Worm (Caenorhabditis elegans) whole organism, L1 larva: ENCODE results near the gene F21F8.5.
A peak's percentile ranks its signal among the peaks of the same experiment; 100 is the strongest.

ENCODE experiments used
- F16B12.6 ChIP-seq: fragments of 150-350 bp; optimal IDR thresholded peaks from 2 replicates; lab custom pipeline; 2014; ENCODE audit warnings: missing biosample characterization, missing genetic modification characterization
- Y116A8C.19 ChIP-seq: sonication (generic microtip); optimal IDR thresholded peaks from 2 replicates; lab custom pipeline; 2016; ENCODE audit warnings: missing compliant biosample characterization, missing genetic modification characterization, borderline replicate concordance
- aha-1 ChIP-seq: fragments of 150-350 bp; optimal IDR thresholded peaks from 2 replicates; lab custom pipeline; 2014; ENCODE audit warnings: missing biosample characterization, missing genetic modification characterization
- alr-1 ChIP-seq: fragments of 200-800 bp; sonication (Bioruptor generic); optimal IDR thresholded peaks from 2 replicates; lab custom pipeline; 2018; ENCODE audit warnings: borderline replicate concordance, mild to moderate bottlenecking, missing genetic modification characterization, missing compliant biosample characterization
- aly-2 ChIP-seq: fragments of 150-350 bp; optimal IDR thresholded peaks from 2 replicates; lab custom pipeline; 2014; ENCODE audit warnings: missing biosample characterization, missing genetic modification characterization
- ama-1 ChIP-seq: fragments of 150-350 bp; optimal IDR thresholded peaks from 2 replicates; lab custom pipeline; 2014
- blmp-1 ChIP-seq: fragments of 150-350 bp; optimal IDR thresholded peaks from 2 replicates; lab custom pipeline; 2014; ENCODE audit warnings: missing biosample characterization, missing genetic modification characterization
- ceh-90 ChIP-seq: sonication (generic microtip); optimal IDR thresholded peaks from 2 replicates; lab custom pipeline; 2016; ENCODE audit warnings: missing genetic modification characterization, missing compliant biosample characterization
- ces-1 ChIP-seq: fragments of 150-350 bp; optimal IDR thresholded peaks from 2 replicates; lab custom pipeline; 2014; ENCODE audit warnings: missing biosample characterization, missing genetic modification reagents, missing genetic modification characterization
- dpl-1 ChIP-seq, 3 experiments: fragments of 150-350 bp in 2 of 3; sonication (generic microtip) in 1 of 3; optimal IDR thresholded peaks; 2 replicates each; lab custom pipeline; 2014 to 2017; ENCODE audit warnings: missing biosample characterization in 3 of 3, missing genetic modification characterization in 3 of 3, missing genetic modification reagents in 3 of 3
- efl-1 ChIP-seq, 4 experiments: fragments of 150-350 bp; optimal IDR thresholded peaks in 3 of 4; peaks in 1 of 4; 1 replicate in 1 of 4; 2 replicates in 3 of 4; lab custom pipeline; 2014; ENCODE audit warnings: missing biosample characterization in 2 of 4, missing genetic modification characterization in 2 of 4, missing genetic modification reagents in 2 of 4
- efl-3 ChIP-seq: fragments of 200-800 bp; sonication (Bioruptor generic); optimal IDR thresholded peaks from 2 replicates; lab custom pipeline; 2018; ENCODE audit warnings: mild to moderate bottlenecking, missing genetic modification characterization, missing compliant biosample characterization
- egl-13 ChIP-seq: sonication (generic microtip); optimal IDR thresholded peaks from 2 replicates; lab custom pipeline; 2016; ENCODE audit warnings: missing genotype, missing genetic modification reagents, missing genetic modification characterization, missing compliant biosample characterization
- egl-27 ChIP-seq, 2 experiments: fragments of 150-350 bp in 1 of 2; sonication (generic microtip); optimal IDR thresholded peaks; 3 replicates each; lab custom pipeline; 2017 to 2018; ENCODE audit warnings: missing biosample characterization in 2 of 2, missing genetic modification characterization in 2 of 2, missing genetic modification reagents in 2 of 2
- elt-2 ChIP-seq: sonication (generic microtip); optimal IDR thresholded peaks from 2 replicates; lab custom pipeline; 2016; ENCODE audit warnings: missing genetic modification characterization, mild to moderate bottlenecking, inconsistent platforms, missing compliant biosample characterization, missing genetic modification reagents
- elt-3 ChIP-seq, 6 experiments: fragments of 150-350 bp in 1 of 6; sonication (generic microtip); optimal IDR thresholded peaks; 2 replicates each; lab custom pipeline; 2017 to 2018; ENCODE audit warnings: missing biosample characterization in 6 of 6, missing genetic modification characterization in 6 of 6, inconsistent platforms in 1 of 6
- ets-5 ChIP-seq: fragments of 200-800 bp; sonication (Bioruptor generic); IDR thresholded peaks from 2 replicates; pipeline ENCODE4 v1.3.6; 2022; ENCODE audit warnings: missing genetic modification characterization, missing compliant biosample characterization
- fkh-10 ChIP-seq: sonication (generic microtip); optimal IDR thresholded peaks from 2 replicates; lab custom pipeline; 2017; ENCODE audit warnings: missing biosample characterization, missing genetic modification reagents, missing genetic modification characterization
- fos-1 ChIP-seq: fragments of 150-350 bp; optimal IDR thresholded peaks from 2 replicates; lab custom pipeline; 2014; ENCODE audit warnings: missing biosample characterization, missing genetic modification characterization
- isw-1 ChIP-seq: fragments of 200-800 bp; sonication (Bioruptor generic); IDR thresholded peaks from 2 replicates; pipeline ENCODE4 v1.3.6; 2022; ENCODE audit warnings: missing genetic modification characterization, missing compliant biosample characterization
- jun-1 ChIP-seq: fragments of 150-350 bp; optimal IDR thresholded peaks from 2 replicates; lab custom pipeline; 2014; ENCODE audit warnings: missing biosample characterization, missing genetic modification reagents, missing genetic modification characterization
- lin-14 ChIP-seq: fragments of 200-800 bp; sonication (Bioruptor generic); optimal IDR thresholded peaks from 2 replicates; lab custom pipeline; 2018; ENCODE audit warnings: mild to moderate bottlenecking, missing genetic modification characterization, moderate library complexity, missing compliant biosample characterization
- lin-15B ChIP-seq: fragments of 150-350 bp; sonication (generic microtip); optimal IDR thresholded peaks from 3 replicates; lab custom pipeline; 2014; ENCODE audit warnings: missing biosample characterization, missing genetic modification characterization
- lin-35 ChIP-seq, 2 experiments: fragments of 150-350 bp; optimal IDR thresholded peaks; 2 replicates each; lab custom pipeline; 2014; ENCODE audit warnings: missing biosample characterization in 2 of 2, missing genetic modification characterization in 2 of 2, missing genetic modification reagents in 2 of 2
- lin-39 ChIP-seq: fragments of 150-350 bp; optimal IDR thresholded peaks from 2 replicates; lab custom pipeline; 2014; ENCODE audit warnings: missing biosample characterization, missing genetic modification reagents, missing genetic modification characterization
- lir-3 ChIP-seq: sonication (generic microtip); optimal IDR thresholded peaks from 2 replicates; lab custom pipeline; 2016; ENCODE audit warnings: mild to moderate bottlenecking, missing genetic modification characterization, moderate library complexity, missing compliant biosample characterization; ENCODE audit not compliant: poor library complexity
- mdl-1 ChIP-seq, 2 experiments: fragments of 150-350 bp; optimal IDR thresholded peaks; 2 replicates each; lab custom pipeline; 2014 to 2017; ENCODE audit warnings: missing biosample characterization in 2 of 2, missing genetic modification characterization in 2 of 2, inconsistent platforms in 1 of 2
- mep-1 ChIP-seq: fragments of 150-350 bp; optimal IDR thresholded peaks from 2 replicates; lab custom pipeline; 2014; ENCODE audit warnings: missing biosample characterization, missing genetic modification characterization
- nhr-11 ChIP-seq: fragments of 150-350 bp; optimal IDR thresholded peaks from 2 replicates; lab custom pipeline; 2014; ENCODE audit warnings: missing biosample characterization, missing genetic modification characterization
- nhr-12 ChIP-seq: sonication (generic microtip); optimal IDR thresholded peaks from 2 replicates; lab custom pipeline; 2017; ENCODE audit warnings: missing biosample characterization, missing genetic modification characterization
- nhr-237 ChIP-seq: fragments of 150-350 bp; optimal IDR thresholded peaks from 2 replicates; lab custom pipeline; 2014; ENCODE audit warnings: missing biosample characterization, missing genetic modification characterization
- nhr-28 ChIP-seq: fragments of 150-350 bp; optimal IDR thresholded peaks from 2 replicates; lab custom pipeline; 2014; ENCODE audit warnings: missing biosample characterization, missing genetic modification characterization
- nhr-47 ChIP-seq: sonication (generic microtip); optimal IDR thresholded peaks from 2 replicates; lab custom pipeline; 2016; ENCODE audit warnings: mild to moderate bottlenecking, missing genetic modification characterization, moderate library complexity, missing compliant biosample characterization
- nhr-90 ChIP-seq: sonication (generic microtip); optimal IDR thresholded peaks from 2 replicates; lab custom pipeline; 2016; ENCODE audit warnings: mild to moderate bottlenecking, missing genetic modification characterization, missing compliant biosample characterization; ENCODE audit not compliant: poor library complexity
- pag-3 ChIP-seq: sonication (generic microtip); optimal IDR thresholded peaks from 2 replicates; lab custom pipeline; 2017; ENCODE audit warnings: missing genetic modification characterization, mild to moderate bottlenecking, missing compliant biosample characterization, antibody characterized with exemption, borderline replicate concordance; ENCODE audit not compliant: insufficient read depth
- pax-3 ChIP-seq: fragments of 200-800 bp; sonication (Bioruptor generic); optimal IDR thresholded peaks from 2 replicates; lab custom pipeline; 2018; ENCODE audit warnings: mild to moderate bottlenecking, missing genetic modification characterization, moderate library complexity, missing compliant biosample characterization
- pqm-1 ChIP-seq: sonication (generic microtip); optimal IDR thresholded peaks from 3 replicates; lab custom pipeline; 2017; ENCODE audit warnings: missing biosample characterization, missing genetic modification characterization
- rnt-1 ChIP-seq: sonication (generic microtip); optimal IDR thresholded peaks from 2 replicates; lab custom pipeline; 2016; ENCODE audit warnings: mild to moderate bottlenecking, missing genetic modification characterization, moderate library complexity, missing compliant biosample characterization
- skn-1 ChIP-seq: fragments of 150-350 bp; optimal IDR thresholded peaks from 2 replicates; lab custom pipeline; 2014; ENCODE audit warnings: missing biosample characterization, missing genetic modification characterization
- sup-37 ChIP-seq: fragments of 200-800 bp; sonication (Bioruptor generic); optimal IDR thresholded peaks from 2 replicates; lab custom pipeline; 2018; ENCODE audit warnings: mild to moderate bottlenecking, missing genetic modification characterization, missing compliant biosample characterization
- tbx-2 ChIP-seq: sonication (generic microtip); optimal IDR thresholded peaks from 2 replicates; lab custom pipeline; 2016; ENCODE audit warnings: missing genetic modification characterization, missing compliant biosample characterization
- tlp-1 ChIP-seq: fragments of 150-350 bp; optimal IDR thresholded peaks from 2 replicates; lab custom pipeline; 2014; ENCODE audit warnings: missing biosample characterization, missing genetic modification characterization
- unc-30 ChIP-seq: sonication (generic microtip); optimal IDR thresholded peaks from 2 replicates; lab custom pipeline; 2017; ENCODE audit warnings: missing biosample characterization, missing genetic modification characterization
- unc-62 ChIP-seq: fragments of 150-350 bp; optimal IDR thresholded peaks from 2 replicates; lab custom pipeline; 2014; ENCODE audit warnings: missing biosample characterization, missing genetic modification reagents, missing genetic modification characterization
- unc-86 ChIP-seq: sonication (generic microtip); optimal IDR thresholded peaks from 2 replicates; lab custom pipeline; 2016; ENCODE audit warnings: missing genetic modification characterization, missing compliant biosample characterization
- vab-15 ChIP-seq: sonication (generic microtip); optimal IDR thresholded peaks from 2 replicates; lab custom pipeline; 2017; ENCODE audit warnings: missing genotype, mild to moderate bottlenecking, missing genetic modification characterization, missing compliant biosample characterization
- zip-4 ChIP-seq: fragments of 200-800 bp; sonication (Bioruptor generic); optimal IDR thresholded peaks from 2 replicates; lab custom pipeline; 2018; ENCODE audit warnings: mild to moderate bottlenecking, missing genetic modification characterization, moderate library complexity, missing compliant biosample characterization
- ztf-4 ChIP-seq: fragments of 150-350 bp; optimal IDR thresholded peaks from 2 replicates; lab custom pipeline; 2014; ENCODE audit warnings: missing biosample characterization, missing genetic modification characterization

F21F8.5 gene

ce11 chrV:8304461-8305195 is 38.5 kb upstream of the F21F8.5 start, which contains the start of gene W02D7.11:
Gene W02D7.11 (minus strand): TSS chrV:8304511.
- TF ChIP-seq isw-1 (GFP tag; lab: Robert Waterston, UW) (no peak), elt-2 (tag; lab: Kevin White, UChicago) (peak; percentile 64), egl-27 (tag; optimal IDR thresholded peaks at IDR 0.05; lab: Kevin White, UChicago) (no peak), Y116A8C.19 (no peak), lin-35 (GFP tag; optimal IDR thresholded peaks at IDR 0.05; lab: Kevin White, UChicago) (peak in 1 of 2 experiments; percentile 30), lin-15B (tag; lab: Kevin White, UChicago) (no peak), nhr-28 (no peak), efl-1 (optimal IDR thresholded peaks at IDR 0.05; lab: Kevin White, UChicago) (no peak), efl-1 (GFP tag; optimal IDR thresholded peaks at IDR 0.05 in 1 of 2; lab: Kevin White, UChicago) (peak in 1 of 2 experiments; percentile 21)

DNA sequence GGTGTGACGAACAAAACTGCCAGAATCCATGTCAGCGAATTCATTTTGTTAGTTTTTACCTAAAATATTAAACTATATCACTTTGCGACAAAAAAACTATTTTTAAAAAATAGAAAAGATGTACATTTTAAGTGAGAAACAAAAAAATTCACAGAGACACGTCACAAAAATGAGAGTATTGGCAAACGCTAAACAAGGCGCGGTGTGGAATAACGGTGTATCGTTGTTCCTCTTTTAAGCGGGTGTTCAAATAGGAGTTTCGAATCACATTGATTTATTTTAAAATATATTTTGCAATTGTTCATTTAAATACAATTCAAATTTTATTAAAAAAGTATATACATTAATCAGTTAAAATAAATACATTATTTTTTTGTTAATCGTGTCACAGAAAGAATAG is 36.4 kb upstream of the F21F8.5 start, which contains the start of gene sel-9:
TSS of gene sel-9 (minus strand) at position 59 of the 400 bp plus-strand sequence.
- TF ChIP-seq ces-1 (GFP tag; lab: Kevin White, UChicago) (no peak), lin-39 (tag; lab: Kevin White, UChicago) (peak; percentile 30), jun-1 (peak; percentile 21), ceh-90 (tag; lab: Kevin White, UChicago) (no peak), pqm-1 (no peak), aha-1 (tag; lab: Kevin White, UChicago) (no peak), unc-62 (GFP tag; lab: Kevin White, UChicago) (no peak), unc-86 (tag; lab: Kevin White, UChicago) (no peak), nhr-90 (tag; lab: Kevin White, UChicago) (peak; percentile 34), unc-30 (no peak), lir-3 (no peak), blmp-1 (tag; lab: Kevin White, UChicago) (peak; percentile 64), egl-13 (tag; lab: Kevin White, UChicago) (no peak), rnt-1 (tag; lab: Kevin White, UChicago) (peak; percentile 43), tlp-1 (tag; lab: Kevin White, UChicago) (no peak), zip-4 (GFP tag; lab: Kevin White, UChicago) (no peak), mep-1 (tag; lab: Kevin White, UChicago) (peak; percentile 73), F16B12.6 (peak; percentile 12), nhr-11 (tag; lab: Kevin White, UChicago) (no peak), nhr-12 (tag; lab: Kevin White, UChicago) (no peak), vab-15 (no peak), aly-2 (tag; lab: Kevin White, UChicago) (no peak), elt-3 (tag; optimal IDR thresholded peaks at IDR 0.05; lab: Kevin White, UChicago) (peak in 1 of 6 experiments; percentile 47), pax-3 (tag; lab: Kevin White, UChicago) (no peak), lin-35 (GFP tag; optimal IDR thresholded peaks at IDR 0.05; lab: Kevin White, UChicago) (peak; percentile 91 to 95), nhr-28 (no peak), ama-1 (peak; percentile 14), skn-1 (peak; percentile 37), alr-1 (tag; lab: Kevin White, UChicago) (no peak), mdl-1 (tag; optimal IDR thresholded peaks at IDR 0.05; lab: Kevin White, UChicago) (peak in 1 of 2 experiments; percentile 42), ztf-4 (no peak), efl-3 (GFP tag; lab: Kevin White, UChicago) (no peak), nhr-47 (tag; lab: Kevin White, UChicago) (peak; percentile 53), Y116A8C.19 (no peak), fos-1 (tag; lab: Kevin White, UChicago) (no peak), ets-5 (no peak), fkh-10 (GFP tag; lab: Kevin White, UChicago) (no peak), lin-14 (GFP tag; lab: Kevin White, UChicago) (peak; percentile 47), tbx-2 (tag; lab: Kevin White, UChicago) (peak; percentile 48), sup-37 (no peak), pag-3 (no peak), nhr-237 (tag; lab: Kevin White, UChicago) (no peak), dpl-1 (GFP tag; optimal IDR thresholded peaks at IDR 0.05; lab: Kevin White, UChicago) (peak; percentile 85 to 92 (median 89))
